Worm (Caenorhabditis elegans): ENCODE results near the gene H40L08.2.

H40L08.2 gene

DNA sequence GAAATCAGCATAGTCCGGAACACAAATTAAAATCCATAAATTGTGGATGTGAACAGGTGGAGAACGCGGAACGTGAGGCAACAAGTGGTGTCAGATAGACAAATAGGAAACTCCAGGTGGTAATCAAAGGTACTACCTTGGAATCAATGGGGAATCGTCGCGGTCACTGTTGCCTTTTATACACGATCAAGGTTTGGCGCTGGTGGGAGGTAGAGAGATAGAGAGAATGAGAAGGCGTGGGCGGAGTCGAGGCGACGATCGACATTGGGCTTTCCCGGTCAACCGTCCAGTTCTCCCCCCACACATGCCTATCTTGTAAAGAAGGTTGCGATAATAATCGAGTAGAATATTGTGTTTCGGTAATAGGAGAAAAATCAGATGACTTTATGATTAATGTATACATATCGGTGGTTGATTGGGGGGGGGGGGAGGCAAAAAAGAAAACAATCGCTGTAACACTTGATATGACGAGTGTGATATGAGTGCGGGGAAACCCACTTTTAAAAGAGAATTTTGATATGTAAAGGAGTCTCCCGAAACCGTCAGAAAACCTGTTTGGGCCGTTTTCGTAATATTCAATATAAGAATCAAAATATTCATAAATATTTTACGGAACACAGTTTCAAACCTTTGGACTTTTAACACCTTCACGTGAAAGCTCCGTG is at the start of gene H40L08.2, which contains the start of the genes H40L08.8 and H40L08.7:
Gene H40L08.2, minus strand, starts transcription at position 148 of the 665 bp plus-strand sequence.
Gene H40L08.8, minus strand, starts transcription at position 37 of the 665 bp plus-strand sequence.
Gene H40L08.7, minus strand, starts transcription at position 148 of the 665 bp plus-strand sequence.
- TF ChIP-seq nhr-85 (tag) (peak; percentile 90), dpl-1 (GFP tag; optimal IDR thresholded peaks at IDR 0.05) (no peak), vab-15 (tag; optimal IDR thresholded peaks at IDR 0.05) (no peak), ets-5 (GFP tag; IDR thresholded peaks at IDR 0.05) (no peak), hlh-17 (GFP tag; optimal IDR thresholded peaks at IDR 0.05; ENCODE audit: borderline replicate concordance) (no peak), efl-1 (optimal IDR thresholded peaks at IDR 0.05) (no peak), efl-1 (GFP tag; optimal IDR thresholded peaks at IDR 0.05 in 1 of 2) (no peak), C16A3.4 (tag; optimal IDR thresholded peaks at IDR 0.05) (no peak), nhr-19 (GFP tag; conservative IDR thresholded peaks at IDR 0.05) (peak; percentile 48), efl-3 (GFP tag; optimal IDR thresholded peaks at IDR 0.05) (no peak), mab-9 (GFP tag; IDR thresholded peaks at IDR 0.05) (no peak), tlp-1 (tag; optimal IDR thresholded peaks at IDR 0.05) (no peak), ceh-88 (GFP tag; IDR thresholded peaks at IDR 0.05) (no peak), Y116A8C.19 (tag; optimal IDR thresholded peaks at IDR 0.05; ENCODE audit: borderline replicate concordance) (no peak), fos-1 (tag; optimal IDR thresholded peaks at IDR 0.05) (no peak), elt-3 (tag; optimal IDR thresholded peaks at IDR 0.05) (peak in 3 of 6 experiments; percentile 4 to 32 (median 17)), nhr-47 (tag; optimal IDR thresholded peaks at IDR 0.05) (peak; percentile 16), jun-1 (tag; optimal IDR thresholded peaks at IDR 0.05) (no peak), lsy-2 (tag; optimal IDR thresholded peaks at IDR 0.05) (peak in 1 of 2 experiments; percentile 11), grh-1 (GFP tag; IDR thresholded peaks at IDR 0.05) (peak; percentile 33; the same call in 1 of the 2 replicates), nhr-84 (tag; optimal IDR thresholded peaks at IDR 0.05) (no peak), unc-98 (GFP tag; IDR thresholded peaks at IDR 0.05) (no peak), ceh-82 (tag; optimal IDR thresholded peaks at IDR 0.05) (no peak), nhr-71 (tag; optimal IDR thresholded peaks at IDR 0.05) (peak; percentile 71), fkh-4 (tag; optimal IDR thresholded peaks at IDR 0.05; ENCODE audit: borderline replicate concordance) (no peak), hlh-4 (tag; optimal IDR thresholded peaks at IDR 0.05) (no peak), mef-2 (tag; optimal IDR thresholded peaks at IDR 0.05) (no peak), nhr-76 (tag; optimal IDR thresholded peaks at IDR 0.05) (no peak), ceh-8 (GFP tag; optimal IDR thresholded peaks at IDR 0.05) (no peak), nhr-90 (tag; optimal IDR thresholded peaks at IDR 0.05; ENCODE audit: poor library complexity) (peak; percentile 58), lin-14 (GFP tag; optimal IDR thresholded peaks at IDR 0.05) (peak; percentile 74), nhr-20 (tag; optimal IDR thresholded peaks at IDR 0.05) (peak; percentile 82), egl-13 (tag; optimal IDR thresholded peaks at IDR 0.05) (no peak), ztf-11 (tag; optimal IDR thresholded peaks at IDR 0.05) (no peak), alr-1 (tag; optimal IDR thresholded peaks at IDR 0.05; ENCODE audit: borderline replicate concordance) (no peak), tbx-2 (tag; optimal IDR thresholded peaks at IDR 0.05) (peak; percentile 41), isw-1 (GFP tag; IDR thresholded peaks at IDR 0.05) (no peak), nhr-28 (tag; optimal IDR thresholded peaks at IDR 0.05) (no peak), nhr-12 (tag; optimal IDR thresholded peaks at IDR 0.05) (no peak), snu-23 (GFP tag; optimal IDR thresholded peaks at IDR 0.05) (peak; percentile 61), aha-1 (tag; optimal IDR thresholded peaks at IDR 0.05) (no peak), F16B12.6 (tag; optimal IDR thresholded peaks at IDR 0.05) (no peak), lin-35 (GFP tag; optimal IDR thresholded peaks at IDR 0.05) (peak in 1 of 2 experiments; percentile 56), sox-4 (tag; optimal IDR thresholded peaks at IDR 0.05) (no peak), ama-1 (optimal IDR thresholded peaks at IDR 0.05) (peak; percentile 82), unc-30 (tag; optimal IDR thresholded peaks at IDR 0.05) (no peak), mdl-1 (tag; optimal IDR thresholded peaks at IDR 0.05) (peak in 1 of 2 experiments; percentile 41), aly-2 (tag; optimal IDR thresholded peaks at IDR 0.05) (no peak), skn-1 (tag; optimal IDR thresholded peaks at IDR 0.05) (no peak), fkh-10 (GFP tag; optimal IDR thresholded peaks at IDR 0.05) (no peak), blmp-1 (tag; optimal IDR thresholded peaks at IDR 0.05) (peak; percentile 53)

All from whole organism, L1 larva.